Fruit fly (Drosophila melanogaster) whole organism, embryonic: Measurements from ENCODE around the gene Ilk.

Experiments
- Awh ChIP-seq: fragments of 200-800 bp; sonication (Bioruptor generic); IDR thresholded peaks from 2 replicates; pipeline ENCODE4, ENCODE4 v1.3.6; 2022; ENCODE audit warnings: missing biosample characterization, missing genetic modification characterization
- CG11093 ChIP-seq: fragments of 200-800 bp; sonication (Bioruptor generic); IDR thresholded peaks from 3 replicates; pipeline ENCODE4 v1.3.6; 2022; ENCODE audit warnings: missing biosample characterization, missing genetic modification characterization
- CG12219 ChIP-seq: fragments of 200-800 bp; sonication (Bioruptor generic); optimal IDR thresholded peaks from 3 replicates; lab custom pipeline; 2018; ENCODE audit warnings: missing biosample characterization, mild to moderate bottlenecking, missing genetic modification characterization
- CG12659 ChIP-seq: fragments of 200-800 bp; sonication (Bioruptor generic); optimal IDR thresholded peaks from 3 replicates; lab custom pipeline; 2017; ENCODE audit warnings: mild to moderate bottlenecking, missing biosample characterization, missing genetic modification reagents, missing genetic modification characterization
- CG15011 ChIP-seq: fragments of 200-800 bp; sonication (Bioruptor generic); optimal IDR thresholded peaks from 3 replicates; lab custom pipeline; 2018; ENCODE audit warnings: missing biosample characterization, mild to moderate bottlenecking, missing genetic modification characterization
- CG1647 ChIP-seq: fragments of 200-800 bp; sonication (Bioruptor generic); optimal IDR thresholded peaks from 3 replicates; lab custom pipeline; 2016; ENCODE audit warnings: missing biosample characterization, missing genetic modification characterization
- CG16813 ChIP-seq: fragments of 200-800 bp; sonication (Bioruptor generic); IDR thresholded peaks from 3 replicates; pipeline ENCODE4 v1.3.6; 2022; ENCODE audit warnings: missing biosample characterization, missing genetic modification characterization; ENCODE audit not compliant: partially characterized antibody
- CG17359 ChIP-seq: fragments of 200-800 bp; sonication (Bioruptor generic); optimal IDR thresholded peaks from 3 replicates; lab custom pipeline; 2018; ENCODE audit warnings: missing biosample characterization, mild to moderate bottlenecking, missing genetic modification characterization, moderate library complexity
- CG17385 ChIP-seq: fragments of 200-800 bp; sonication (Bioruptor generic); optimal IDR thresholded peaks from 3 replicates; lab custom pipeline; 2018; ENCODE audit warnings: missing biosample characterization, mild to moderate bottlenecking, missing genetic modification characterization
- CG30431 ChIP-seq: fragments of 200-800 bp; sonication (Bioruptor generic); optimal IDR thresholded peaks from 2 replicates; lab custom pipeline; 2017; ENCODE audit warnings: missing biosample characterization, missing genetic modification characterization
- CG33557 ChIP-seq: fragments of 200-800 bp; sonication (Bioruptor generic); optimal IDR thresholded peaks from 2 replicates; lab custom pipeline; 2019; ENCODE audit warnings: missing biosample characterization, mild to moderate bottlenecking, missing genetic modification characterization, moderate library complexity
- CG34224 ChIP-seq: fragments of 200-800 bp; sonication (Bioruptor generic); IDR thresholded peaks from 3 replicates; pipeline ENCODE4 v1.3.6; 2022; ENCODE audit warnings: missing biosample characterization, missing genetic modification characterization; ENCODE audit not compliant: partially characterized antibody
- CG6654 ChIP-seq: fragments of 200-800 bp; sonication (Bioruptor generic); optimal IDR thresholded peaks from 2 replicates; lab custom pipeline; 2017; ENCODE audit warnings: missing biosample characterization, mild to moderate bottlenecking, missing genetic modification characterization
- CG6683 ChIP-seq: fragments of 200-800 bp; sonication (Bioruptor generic); optimal IDR thresholded peaks from 2 replicates; lab custom pipeline; 2017; ENCODE audit warnings: missing biosample characterization, mild to moderate bottlenecking, missing genetic modification characterization, missing genetic modification reagents
- CG7271 ChIP-seq: fragments of 200-800 bp; sonication (Bioruptor generic); optimal IDR thresholded peaks from 2 replicates; lab custom pipeline; 2018; ENCODE audit warnings: missing biosample characterization, mild to moderate bottlenecking, missing genetic modification characterization, moderate library complexity
- CG7556 ChIP-seq: fragments of 200-800 bp; sonication (Bioruptor generic); optimal IDR thresholded peaks from 2 replicates; lab custom pipeline; 2017; ENCODE audit warnings: missing biosample characterization, mild to moderate bottlenecking, missing genetic modification characterization
- CG8089 ChIP-seq: fragments of 200-800 bp; sonication (Bioruptor generic); optimal IDR thresholded peaks from 3 replicates; lab custom pipeline; 2016; ENCODE audit warnings: missing biosample characterization, missing genetic modification characterization
- CG9215 ChIP-seq: fragments of 200-800 bp; sonication (Bioruptor generic); IDR thresholded peaks from 2 replicates; pipeline ENCODE4 v1.3.6; 2022; ENCODE audit warnings: missing biosample characterization, missing genetic modification characterization
- D19B ChIP-seq: fragments of 200-800 bp; sonication (Bioruptor generic); optimal IDR thresholded peaks from 2 replicates; lab custom pipeline; 2017; ENCODE audit warnings: missing biosample characterization, mild to moderate bottlenecking, missing genetic modification characterization
- Dek ChIP-seq: fragments of 200-800 bp; sonication (Bioruptor generic); optimal IDR thresholded peaks from 3 replicates; lab custom pipeline; 2019; ENCODE audit warnings: missing biosample characterization, mild to moderate bottlenecking, missing genetic modification characterization, moderate library complexity
- Dref ChIP-seq: fragments of 200-800 bp; sonication (Bioruptor generic); IDR thresholded peaks from 2 replicates; pipeline ENCODE4 v1.3.6; 2022; ENCODE audit warnings: missing biosample characterization, missing genetic modification characterization
- Elba2 ChIP-seq: fragments of 200-800 bp; sonication (Bioruptor generic); optimal IDR thresholded peaks from 3 replicates; lab custom pipeline; 2016; ENCODE audit warnings: missing biosample characterization, missing genetic modification characterization
- HLH3B ChIP-seq: fragments of 200-800 bp; sonication (Bioruptor generic); IDR thresholded peaks from 2 replicates; pipeline ENCODE4 v1.3.6; 2022; ENCODE audit warnings: missing biosample characterization, missing genetic modification characterization
- MTF-1 ChIP-seq: fragments of 200-800 bp; sonication (Bioruptor generic); optimal IDR thresholded peaks from 2 replicates; lab custom pipeline; 2018; ENCODE audit warnings: missing biosample characterization, mild to moderate bottlenecking, missing genetic modification characterization, borderline replicate concordance
- Med ChIP-seq: fragments of 200-800 bp; sonication (Bioruptor generic); peaks from one replicate; lab custom pipeline; 2016; ENCODE audit warnings: missing biosample characterization, missing genetic modification characterization, mild to moderate bottlenecking, inconsistent platforms, moderate library complexity
- Rfx ChIP-seq: fragments of 200-800 bp; sonication (Bioruptor generic); IDR thresholded peaks from 2 replicates; pipeline ENCODE4 v1.3.6; 2022; ENCODE audit warnings: missing biosample characterization, missing genetic modification characterization
- Scr ChIP-seq: fragments of 200-800 bp; sonication (Bioruptor generic); IDR thresholded peaks from 2 replicates; pipeline ENCODE4 v1.3.6; 2022; ENCODE audit warnings: missing biosample characterization, missing genetic modification characterization; ENCODE audit not compliant: partially characterized antibody
- Sin3A ChIP-seq: fragments of >200 bp; optimal IDR thresholded peaks from 2 replicates; lab custom pipeline; 2018
- Taf1 ChIP-seq: fragments of 200-800 bp; sonication (Bioruptor generic); IDR thresholded peaks from 2 replicates; pipeline ENCODE4 v1.3.6; 2022; ENCODE audit warnings: missing biosample characterization, missing genetic modification characterization
- Tbp ChIP-seq: fragments of >200 bp; optimal IDR thresholded peaks from 2 replicates; lab custom pipeline; 2018; ENCODE audit warnings: missing biosample characterization, missing genetic modification characterization
- Xbp1 ChIP-seq: fragments of 200-800 bp; sonication (Bioruptor generic); optimal IDR thresholded peaks from 3 replicates; lab custom pipeline; 2016; ENCODE audit warnings: missing biosample characterization, mild to moderate bottlenecking, missing genetic modification characterization
- br ChIP-seq: fragments of >200 bp; optimal IDR thresholded peaks from 2 replicates; lab custom pipeline; 2017
- cad ChIP-seq: fragments of >200 bp; optimal IDR thresholded peaks from 2 replicates; lab custom pipeline; 2017; ENCODE audit warnings: missing biosample characterization, missing genetic modification characterization
- cas ChIP-seq: fragments of 200-800 bp; sonication (Bioruptor generic); IDR thresholded peaks from 2 replicates; pipeline ENCODE4 v1.3.6; 2022; ENCODE audit warnings: missing biosample characterization, missing genetic modification characterization
- caup ChIP-seq: fragments of 200-800 bp; sonication (Bioruptor generic); optimal IDR thresholded peaks from 3 replicates; lab custom pipeline; 2017; ENCODE audit warnings: missing biosample characterization, mild to moderate bottlenecking, missing genetic modification characterization, moderate library complexity; ENCODE audit not compliant: severe bottlenecking
- danr ChIP-seq: fragments of 200-800 bp; sonication (Bioruptor generic); IDR thresholded peaks from 2 replicates; pipeline ENCODE4 v1.3.6; 2022; ENCODE audit warnings: missing biosample characterization, missing genetic modification characterization
- ewg ChIP-seq: fragments of 200-800 bp; sonication (Bioruptor generic); optimal IDR thresholded peaks from 3 replicates; lab custom pipeline; 2017; ENCODE audit warnings: mild to moderate bottlenecking, missing biosample characterization, missing genetic modification reagents, missing genetic modification characterization
- grau ChIP-seq: fragments of 200-800 bp; optimal IDR thresholded peaks from 3 replicates; lab custom pipeline; 2019; ENCODE audit warnings: missing biosample characterization, mild to moderate bottlenecking, missing genetic modification characterization, moderate library complexity
- h ChIP-seq: fragments of >200 bp; optimal IDR thresholded peaks from 2 replicates; lab custom pipeline; 2017
- kni ChIP-seq: fragments of 200-800 bp; sonication (Bioruptor generic); optimal IDR thresholded peaks from 3 replicates; lab custom pipeline; 2017; ENCODE audit warnings: mild to moderate bottlenecking, missing biosample characterization, missing genetic modification reagents, missing genetic modification characterization
- pan ChIP-seq, 4 experiments: fragments of >200 bp in 3 of 4; fragments of 200-800 bp in 1 of 4; sonication (Bioruptor generic) in 1 of 4; optimal IDR thresholded peaks in 3 of 4; IDR thresholded peaks in 1 of 4; 2 replicates each; pipeline versions ENCODE4 v1.3.6 to Lab custom; 2017 to 2022; ENCODE audit warnings: missing biosample characterization in 2 of 4, missing genetic modification characterization in 2 of 4, mixed read lengths in 1 of 4
- pros ChIP-seq: fragments of 200-800 bp; sonication (Bioruptor generic); optimal IDR thresholded peaks from 3 replicates; lab custom pipeline; 2019; ENCODE audit warnings: missing biosample characterization, mild to moderate bottlenecking, missing genetic modification characterization, moderate library complexity
- rib ChIP-seq: fragments of 200-800 bp; sonication (Bioruptor generic); IDR thresholded peaks from 2 replicates; pipeline ENCODE4 v1.3.6; 2022; ENCODE audit warnings: missing biosample characterization, missing genetic modification characterization
- sna ChIP-seq: fragments of 200-800 bp; sonication (Bioruptor generic); IDR thresholded peaks from 2 replicates; pipeline ENCODE4 v1.3.6; 2022; ENCODE audit warnings: missing biosample characterization, missing genetic modification characterization; ENCODE audit not compliant: partially characterized antibody
- tap ChIP-seq: fragments of 200-800 bp; optimal IDR thresholded peaks from 3 replicates; lab custom pipeline; 2019; ENCODE audit warnings: missing biosample characterization, mild to moderate bottlenecking, missing genetic modification characterization, moderate library complexity
- tup ChIP-seq: fragments of 200-800 bp; sonication (Bioruptor generic); optimal IDR thresholded peaks from 2 replicates; lab custom pipeline; 2016; ENCODE audit warnings: missing biosample characterization, mild to moderate bottlenecking, missing genetic modification characterization, moderate library complexity
- vfl ChIP-seq: fragments of 200-800 bp; sonication (Bioruptor generic); optimal IDR thresholded peaks from 2 replicates; lab custom pipeline; 2016; ENCODE audit warnings: missing biosample characterization, missing genetic modification characterization
- vnd ChIP-seq: fragments of 200-800 bp; sonication (Bioruptor generic); IDR thresholded peaks from 3 replicates; pipeline ENCODE4 v1.3.6; 2022; ENCODE audit warnings: missing biosample characterization, missing genetic modification characterization; ENCODE audit not compliant: partially characterized antibody
- wek ChIP-seq: fragments of 200-800 bp; sonication (Bioruptor generic); optimal IDR thresholded peaks from 3 replicates; lab custom pipeline; 2018; ENCODE audit warnings: missing biosample characterization, mild to moderate bottlenecking, missing genetic modification characterization, moderate library complexity

Gene Ilk

dm6 chr3L:21256062-21257023 is 39.6 kb downstream of the Ilk start (continued):
- no peak for TF ChIP-seq cas (GFP tag; lab: Robert Waterston, UW)
- no peak for TF ChIP-seq Sin3A (lab: Kevin White, UChicago)
- no peak for TF ChIP-seq CG7271 (tag; lab: Kevin White, UChicago)
- TF ChIP-seq ewg (GFP tag; lab: Kevin White, UChicago) = no peak
- TF ChIP-seq grau (tag; lab: Kevin White, UChicago) = no peak
- TF ChIP-seq CG17385 (GFP tag; lab: Kevin White, UChicago) = no peak
- TF ChIP-seq rib (GFP tag; lab: Robert Waterston, UW) = no peak
- TF ChIP-seq br (lab: Kevin White, UChicago) = no peak
- no peak for TF ChIP-seq wek (GFP tag; lab: Kevin White, UChicago)
- no peak for TF ChIP-seq CG12219 (GFP tag; lab: Kevin White, UChicago)
- TF ChIP-seq pan (optimal IDR thresholded peaks at IDR 0.05; lab: Kevin White, UChicago) = no peak
- TF ChIP-seq pan (GFP tag; optimal IDR thresholded peaks at IDR 0.05 in 1 of 2, IDR thresholded peaks at IDR 0.05 in 1 of 2) = no peak
- no peak for TF ChIP-seq CG16813 (GFP tag; lab: Robert Waterston, UW)
- no peak for TF ChIP-seq D19B
- TF ChIP-seq CG30431 (GFP tag; lab: Kevin White, UChicago) = no peak
- no peak for TF ChIP-seq CG15011 (GFP tag; lab: Kevin White, UChicago)
- no peak for TF ChIP-seq danr
- TF ChIP-seq tup (GFP tag; lab: Kevin White, UChicago) = no peak
- no peak for TF ChIP-seq CG12659 (GFP tag; lab: Kevin White, UChicago)
- TF ChIP-seq CG1647 (GFP tag; lab: Kevin White, UChicago) = no peak
- no peak for TF ChIP-seq cad
- no peak for TF ChIP-seq Scr (GFP tag; lab: Robert Waterston, UW)
- no peak for TF ChIP-seq CG11093 (GFP tag; lab: Robert Waterston, UW)
- no peak for TF ChIP-seq Taf1
- peak; percentile 38 for TF ChIP-seq Med (GFP tag; lab: Kevin White, UChicago)
- TF ChIP-seq CG33557 (GFP tag; lab: Kevin White, UChicago) = no peak
- TF ChIP-seq vfl (GFP tag; lab: Kevin White, UChicago) = no peak
- no peak for TF ChIP-seq Dek (tag; lab: Kevin White, UChicago)
- no peak for TF ChIP-seq caup (GFP tag; lab: Kevin White, UChicago)
- no peak for TF ChIP-seq h
- no peak for TF ChIP-seq CG34224 (GFP tag; lab: Robert Waterston, UW)
- TF ChIP-seq Elba2 (GFP tag; lab: Kevin White, UChicago) = no peak
- TF ChIP-seq CG9215 (GFP tag; lab: Robert Waterston, UW) = no peak
- no peak for TF ChIP-seq sna (GFP tag; lab: Robert Waterston, UW)
- TF ChIP-seq HLH3B (GFP tag; lab: Robert Waterston, UW) = no peak
- no peak for TF ChIP-seq Dref (GFP tag; lab: Robert Waterston, UW)
- no peak for TF ChIP-seq CG8089 (GFP tag; lab: Kevin White, UChicago)
- TF ChIP-seq MTF-1 (GFP tag; lab: Kevin White, UChicago) = no peak
- TF ChIP-seq Rfx (GFP tag; lab: Robert Waterston, UW) = no peak
- TF ChIP-seq Tbp (GFP tag; lab: Kevin White, UChicago) = no peak
- no peak for TF ChIP-seq CG7556
- TF ChIP-seq pros = peak; percentile 10
- no peak for TF ChIP-seq Xbp1 (GFP tag; lab: Kevin White, UChicago)
- no peak for TF ChIP-seq CG17359 (tag; lab: Kevin White, UChicago)
- no peak for TF ChIP-seq vnd (GFP tag; lab: Robert Waterston, UW)
- no peak for TF ChIP-seq tap
- TF ChIP-seq CG6654 = no peak
- TF ChIP-seq CG6683 (GFP tag; lab: Kevin White, UChicago) = no peak
- peak; percentile 69 for TF ChIP-seq kni (GFP tag; lab: Kevin White, UChicago)
- TF ChIP-seq Awh (GFP tag; lab: Robert Waterston, UW) = peak; percentile 62; the same call in 1 of the 2 replicates
